Worm (Caenorhabditis elegans) whole organism, midembryonic: ENCODE measurements around the gene tomm-20.

ENCODE experiments used
- T22C8.4 ChIP-seq: fragments of 200-800 bp; sonication (Bioruptor generic); IDR thresholded peaks from 2 replicates; pipeline ENCODE4 v1.3.6; 2022; ENCODE audit warnings: missing genetic modification characterization, missing compliant biosample characterization
- cog-1 ChIP-seq: sonication (generic microtip); optimal IDR thresholded peaks from 2 replicates; lab custom pipeline; 2016; ENCODE audit warnings: missing genetic modification characterization, missing compliant biosample characterization
- flt-1 ChIP-seq: fragments of 200-800 bp; sonication (Bioruptor generic); IDR thresholded peaks from 2 replicates; pipeline ENCODE4 v1.3.6; 2022; ENCODE audit warnings: missing genetic modification characterization, missing compliant biosample characterization
- klf-2 ChIP-seq: fragments of 200-800 bp; sonication (Bioruptor generic); conservative IDR thresholded peaks from 2 replicates; pipeline ENCODE4 v1.3.6; 2022; ENCODE audit warnings: missing genetic modification reagents, missing genetic modification characterization, missing compliant biosample characterization
- med-1 ChIP-seq: sonication (generic microtip); optimal IDR thresholded peaks from 2 replicates; lab custom pipeline; 2017; ENCODE audit warnings: missing genetic modification characterization, mild to moderate bottlenecking, missing compliant biosample characterization, antibody characterized with exemption, missing genetic modification reagents; ENCODE audit not compliant: insufficient read depth
- ref-1 ChIP-seq: fragments of 200-800 bp; sonication (Bioruptor generic); conservative IDR thresholded peaks from 2 replicates; pipeline ENCODE4 v1.3.6; 2022; ENCODE audit warnings: missing genetic modification reagents, missing genetic modification characterization, missing compliant biosample characterization
- tab-1 ChIP-seq: fragments of 200-800 bp; sonication (Bioruptor generic); IDR thresholded peaks from 2 replicates; pipeline ENCODE4 v1.3.6; 2022; ENCODE audit warnings: missing genetic modification characterization, missing compliant biosample characterization
- ztf-23 ChIP-seq: fragments of 200-800 bp; sonication (Bioruptor generic); IDR thresholded peaks from 2 replicates; pipeline ENCODE4 v1.3.6; 2022; ENCODE audit warnings: missing genetic modification reagents, missing genetic modification characterization, missing compliant biosample characterization
- ztf-29 ChIP-seq: fragments of 200-800 bp; sonication (Bioruptor generic); IDR thresholded peaks from 2 replicates; pipeline ENCODE4 v1.3.6; 2022; ENCODE audit warnings: missing genetic modification reagents, missing genetic modification characterization, missing compliant biosample characterization

tomm-20 gene

DNA sequence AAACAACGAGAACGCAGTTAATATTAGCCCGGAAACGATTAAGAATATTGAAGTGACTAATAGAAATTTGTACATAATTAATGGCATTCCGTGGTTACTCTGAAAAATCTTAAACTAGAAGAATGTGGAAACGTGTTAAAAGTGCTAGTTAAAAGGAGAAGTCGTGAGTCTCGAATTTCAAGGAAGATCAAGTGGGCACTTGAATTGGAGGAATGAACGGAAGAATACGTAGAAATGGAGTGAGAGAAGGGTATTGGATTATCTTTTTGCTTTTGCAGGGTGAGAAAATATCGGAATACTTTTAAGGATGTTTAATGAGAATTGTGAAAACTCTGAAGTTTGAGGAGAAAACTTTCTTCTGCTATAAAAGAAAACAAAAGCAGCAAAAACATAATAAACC is 33.0 kb downstream of the tomm-20 start, which contains the start of gene hpo-30:
hpo-30 (minus strand) TSS at position 101 of the 400 bp plus-strand sequence.
- TF ChIP-seq ref-1 (GFP tag; lab: Robert Waterston, UW) (no peak), klf-2 (GFP tag; lab: Robert Waterston, UW) (no peak), ztf-23 (no peak), med-1 (no peak), tab-1 (no peak), cog-1 (tag; lab: Kevin White, UChicago) (no peak), flt-1 (GFP tag; lab: Robert Waterston, UW) (no peak), ztf-29 (GFP tag; lab: Robert Waterston, UW) (no peak), T22C8.4 (GFP tag; lab: Robert Waterston, UW) (no peak)

DNA sequence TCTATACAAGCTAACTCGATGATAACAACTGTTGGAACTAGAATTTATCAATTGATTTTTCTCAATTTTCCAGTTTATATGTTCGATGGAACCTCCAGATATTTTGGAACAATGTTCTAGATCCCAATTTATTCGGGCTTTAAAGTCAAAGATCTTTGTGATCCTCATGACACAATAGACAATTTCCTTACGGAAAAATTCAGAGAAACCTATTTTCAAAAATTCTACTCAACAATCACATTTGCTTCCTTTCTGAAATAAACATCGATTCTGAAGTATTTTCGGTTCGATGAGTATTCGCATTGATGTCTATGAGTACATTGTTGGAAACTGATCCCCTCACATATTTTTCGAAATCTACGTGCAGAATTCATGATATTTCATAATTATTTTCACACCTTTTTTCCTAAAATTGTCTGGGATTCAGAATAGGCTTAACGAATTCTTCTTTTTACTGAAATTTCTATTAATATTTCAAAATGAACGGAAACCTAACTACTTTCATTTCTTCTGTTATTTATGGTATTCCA is 36.2 kb downstream of the tomm-20 start, which contains the start of gene srg-45:
srg-45 (plus strand) TSS at position 480 of the 530 bp plus-strand sequence.
- TF ChIP-seq tab-1 (no peak), T22C8.4 (GFP tag; lab: Robert Waterston, UW) (no peak), klf-2 (GFP tag; lab: Robert Waterston, UW) (no peak), med-1 (no peak), ztf-23 (no peak), ztf-29 (GFP tag; lab: Robert Waterston, UW) (no peak), ref-1 (GFP tag; lab: Robert Waterston, UW) (no peak), flt-1 (GFP tag; lab: Robert Waterston, UW) (no peak), cog-1 (tag; lab: Kevin White, UChicago) (no peak)

DNA sequence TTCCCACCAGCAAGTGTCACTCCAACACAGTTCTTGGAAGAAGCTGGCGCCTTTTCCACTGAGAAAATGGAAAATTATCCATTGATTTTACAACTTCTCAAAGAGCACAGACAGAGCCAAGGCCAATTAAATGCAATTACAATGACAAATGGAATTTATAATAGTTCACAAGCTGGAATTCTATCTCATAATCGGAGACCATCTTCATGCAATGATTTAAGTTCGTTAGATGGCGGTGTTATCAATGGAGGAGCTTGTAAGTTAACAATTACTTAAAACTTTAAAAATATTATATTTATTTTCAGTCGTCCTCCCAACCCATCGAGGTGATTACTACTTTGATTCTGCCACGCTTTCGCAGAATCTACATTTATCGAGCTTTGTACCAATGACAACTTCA is 37.6 kb downstream of the tomm-20 start:
- TF ChIP-seq tab-1 (no peak), ztf-23 (no peak), T22C8.4 (GFP tag; lab: Robert Waterston, UW) (no peak), med-1 (no peak)

DNA sequence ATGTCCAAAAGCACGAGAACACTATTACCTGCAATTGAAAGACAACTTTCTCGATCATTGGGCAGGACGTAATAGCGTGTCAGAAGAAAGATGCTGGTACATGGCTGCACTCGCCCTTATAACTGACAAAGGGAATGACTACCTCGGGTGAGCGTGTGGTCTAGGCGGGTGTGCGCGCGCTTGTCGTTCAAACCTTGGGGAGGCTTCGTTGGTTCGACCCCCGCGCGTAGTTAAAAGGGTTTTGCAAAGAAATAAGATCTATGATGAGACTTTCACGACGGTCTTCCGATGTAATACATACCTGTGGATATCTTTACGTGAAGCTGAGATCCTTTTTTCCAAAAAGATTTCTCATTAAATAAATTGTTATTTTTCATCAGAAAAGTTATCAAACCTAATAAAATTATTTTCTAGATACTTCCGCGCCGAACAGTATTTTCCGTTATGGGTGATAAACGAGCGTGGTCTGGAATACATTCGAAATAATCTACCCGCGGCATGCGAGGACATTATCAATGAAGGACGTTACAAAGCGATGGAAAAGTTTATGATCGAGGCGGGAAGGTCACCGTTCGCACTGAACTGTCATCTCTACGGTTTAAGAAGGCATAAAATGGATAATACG is 39.7 kb downstream of the tomm-20 start:
- peak; percentile 94 for TF ChIP-seq med-1
- TF ChIP-seq cog-1 (tag; lab: Kevin White, UChicago): peak; percentile 100
- peak; percentile 100 for TF ChIP-seq ztf-29 (GFP tag; lab: Robert Waterston, UW)
- peak; percentile 100 for TF ChIP-seq tab-1
- TF ChIP-seq ztf-23: peak; percentile 99
- peak; percentile 100 for TF ChIP-seq flt-1 (GFP tag; lab: Robert Waterston, UW)
- TF ChIP-seq T22C8.4 (GFP tag; lab: Robert Waterston, UW): peak; percentile 100
- peak; percentile 100 for TF ChIP-seq klf-2 (GFP tag; lab: Robert Waterston, UW)
- TF ChIP-seq ref-1 (GFP tag; lab: Robert Waterston, UW): peak; percentile 100

- TF ChIP-seq ref-1 (GFP tag; lab: Robert Waterston, UW): no peak
- no peak for TF ChIP-seq T22C8.4 (GFP tag; lab: Robert Waterston, UW)
- no peak for TF ChIP-seq klf-2 (GFP tag; lab: Robert Waterston, UW)
- TF ChIP-seq ztf-23: no peak
- no peak for TF ChIP-seq tab-1
These were observed 41.2 kb downstream of the tomm-20 start, which contains the start of the genes frm-7 and F55C5.17 for ce11 chrV:12301985-12302591. Gene frm-7, plus strand, starts transcription at chrV:12302484. Gene F55C5.17, plus strand, starts transcription at chrV:12302541.

DNA sequence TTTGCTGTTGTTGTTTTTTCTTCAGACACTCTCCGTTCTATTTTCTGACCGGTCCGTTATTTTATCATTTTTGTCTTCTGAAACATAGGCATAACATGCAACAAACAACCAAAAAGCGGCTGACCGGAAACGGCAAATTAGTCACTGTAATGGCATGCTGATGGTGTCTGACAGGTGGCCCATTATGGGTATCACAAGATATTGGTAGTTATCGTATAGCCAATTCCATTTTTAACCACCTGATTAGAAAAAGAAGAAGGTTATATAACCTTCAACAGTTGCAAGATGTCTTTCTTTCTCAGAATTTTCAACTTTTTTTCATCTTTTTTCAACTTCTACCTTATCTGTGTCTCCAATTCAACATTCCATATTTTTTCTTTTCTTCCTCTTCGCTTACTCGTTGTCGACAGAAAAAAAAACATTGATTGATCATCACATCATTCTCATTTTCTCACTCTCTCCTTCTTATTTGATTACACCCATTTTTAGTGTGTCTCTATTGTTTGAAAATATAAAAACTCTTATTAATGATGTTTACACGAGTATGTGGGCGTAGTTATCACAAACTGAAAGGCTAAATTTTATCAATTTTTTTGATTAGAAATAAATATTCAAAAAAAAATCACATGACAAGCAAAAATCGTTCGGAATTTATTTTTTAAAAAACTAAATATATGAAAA is 42.3 kb downstream of the tomm-20 start:
- no peak for TF ChIP-seq ztf-29 (GFP tag; lab: Robert Waterston, UW)

DNA sequence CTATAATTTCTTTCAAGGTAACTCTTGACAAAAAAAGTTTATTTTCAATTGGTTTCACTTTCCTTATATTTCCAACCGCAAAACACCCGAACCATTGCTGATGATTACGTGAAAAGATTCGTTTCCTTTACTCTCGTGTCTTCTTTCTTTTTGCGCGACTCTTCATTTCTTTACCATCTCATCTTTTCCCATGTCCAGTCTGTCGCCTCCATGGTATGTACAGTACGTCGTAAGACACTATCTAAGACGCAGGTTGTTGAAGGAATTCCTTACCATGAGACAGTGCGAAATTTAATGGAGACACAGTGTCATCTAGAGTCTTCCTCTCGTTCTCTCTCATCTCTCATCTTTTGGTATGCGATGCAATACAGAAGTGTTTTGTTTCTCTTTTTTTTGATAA is 43.1 kb downstream of the tomm-20 start:
- TF ChIP-seq ref-1 (GFP tag; lab: Robert Waterston, UW): no peak
- no peak for TF ChIP-seq tab-1
- TF ChIP-seq flt-1 (GFP tag; lab: Robert Waterston, UW): no peak
- TF ChIP-seq T22C8.4 (GFP tag; lab: Robert Waterston, UW): no peak
- no peak for TF ChIP-seq ztf-23
- no peak for TF ChIP-seq cog-1 (tag; lab: Kevin White, UChicago)
- TF ChIP-seq med-1: no peak
- TF ChIP-seq klf-2 (GFP tag; lab: Robert Waterston, UW): no peak
- no peak for TF ChIP-seq ztf-29 (GFP tag; lab: Robert Waterston, UW)

- no peak for TF ChIP-seq cog-1 (tag; lab: Kevin White, UChicago)
- no peak for TF ChIP-seq klf-2 (GFP tag; lab: Robert Waterston, UW)
- TF ChIP-seq tab-1: no peak
- no peak for TF ChIP-seq ztf-23
- no peak for TF ChIP-seq ztf-29 (GFP tag; lab: Robert Waterston, UW)
- no peak for TF ChIP-seq T22C8.4 (GFP tag; lab: Robert Waterston, UW)
- no peak for TF ChIP-seq flt-1 (GFP tag; lab: Robert Waterston, UW)
- TF ChIP-seq med-1: no peak
- TF ChIP-seq ref-1 (GFP tag; lab: Robert Waterston, UW): no peak
These were observed 44.0 kb downstream of the tomm-20 start for ce11 chrV:12299244-12299766.

DNA sequence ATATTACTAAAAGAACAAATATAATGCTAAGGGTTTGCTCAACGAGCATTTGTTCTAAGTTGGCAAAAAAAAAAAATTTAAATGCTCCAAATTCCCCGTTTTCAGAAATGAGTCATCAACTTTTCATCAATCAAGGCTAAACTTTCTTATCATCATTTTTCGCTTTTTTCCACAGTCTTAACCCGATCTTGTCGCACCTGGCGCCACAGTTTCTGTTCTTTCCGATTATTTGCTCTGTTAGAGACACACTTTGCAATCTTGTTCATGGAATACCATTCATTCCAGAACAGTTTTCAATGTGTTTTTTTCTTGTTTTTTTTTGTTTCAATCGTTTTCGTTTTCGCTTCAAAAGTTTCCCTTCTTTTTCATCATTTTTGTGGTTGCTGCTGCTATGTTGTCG is 45.1 kb downstream of the tomm-20 start:
- no peak for TF ChIP-seq tab-1
- TF ChIP-seq med-1: no peak
- TF ChIP-seq klf-2 (GFP tag; lab: Robert Waterston, UW): no peak
- no peak for TF ChIP-seq cog-1 (tag; lab: Kevin White, UChicago)
- no peak for TF ChIP-seq ref-1 (GFP tag; lab: Robert Waterston, UW)
